Fruit fly (Drosophila melanogaster) whole organism, embryonic: Measurements from ENCODE around the gene Rnmt.
A peak's percentile ranks its signal among the peaks of the same experiment; 100 is the strongest.

ENCODE experiments used
- Atf-2 ChIP-seq: fragments of 200-800 bp; sonication (Bioruptor generic); optimal IDR thresholded peaks from 2 replicates; lab custom pipeline; 2016; ENCODE audit warnings: missing biosample characterization, missing genetic modification characterization
- Bteb2 ChIP-seq: fragments of 200-800 bp; sonication (Bioruptor generic); optimal IDR thresholded peaks from 2 replicates; lab custom pipeline; 2016; ENCODE audit warnings: missing biosample characterization, missing genetic modification characterization
- CG10321 ChIP-seq: fragments of 200-800 bp; sonication (Bioruptor generic); IDR thresholded peaks from 2 replicates; pipeline ENCODE4 v1.3.6; 2022; ENCODE audit warnings: missing biosample characterization, missing genetic modification characterization
- CG10979 ChIP-seq: fragments of 200-800 bp; sonication (Bioruptor generic); optimal IDR thresholded peaks from 2 replicates; lab custom pipeline; 2018; ENCODE audit warnings: missing biosample characterization, mild to moderate bottlenecking, missing genetic modification characterization, moderate library complexity
- CG12236 ChIP-seq: fragments of 200-800 bp; sonication (Bioruptor generic); optimal IDR thresholded peaks from 2 replicates; lab custom pipeline; 2016; ENCODE audit warnings: missing biosample characterization, missing genetic modification characterization
- CG12299 ChIP-seq: fragments of 200-800 bp; sonication (Bioruptor generic); optimal IDR thresholded peaks from 2 replicates; lab custom pipeline; 2018; ENCODE audit warnings: missing biosample characterization, mild to moderate bottlenecking, missing genetic modification characterization
- CG14965 ChIP-seq: fragments of 200-800 bp; sonication (Bioruptor generic); optimal IDR thresholded peaks from 2 replicates; lab custom pipeline; 2016; ENCODE audit warnings: missing biosample characterization, missing genetic modification characterization, borderline replicate concordance
- CG15479 ChIP-seq: fragments of 200-800 bp; sonication (Bioruptor generic); optimal IDR thresholded peaks from 3 replicates; lab custom pipeline; 2019; ENCODE audit warnings: missing biosample characterization, mild to moderate bottlenecking, missing genetic modification characterization, moderate library complexity
- CG17385 ChIP-seq: fragments of 200-800 bp; sonication (Bioruptor generic); optimal IDR thresholded peaks from 3 replicates; lab custom pipeline; 2018; ENCODE audit warnings: missing biosample characterization, mild to moderate bottlenecking, missing genetic modification characterization
- CG17568 ChIP-seq: fragments of 200-800 bp; sonication (Bioruptor generic); optimal IDR thresholded peaks from 2 replicates; lab custom pipeline; 2018; ENCODE audit warnings: missing biosample characterization, mild to moderate bottlenecking, missing genetic modification characterization, moderate library complexity
- CG18262 ChIP-seq: fragments of 200-800 bp; optimal IDR thresholded peaks from 3 replicates; lab custom pipeline; 2019; ENCODE audit warnings: missing biosample characterization, mild to moderate bottlenecking, missing genetic modification characterization, moderate library complexity
- CG2678 ChIP-seq: fragments of 200-800 bp; sonication (Bioruptor generic); optimal IDR thresholded peaks from 3 replicates; lab custom pipeline; 2019; ENCODE audit warnings: missing biosample characterization, mild to moderate bottlenecking, missing genetic modification characterization, moderate library complexity
- CG30020 ChIP-seq: fragments of 200-800 bp; optimal IDR thresholded peaks from 2 replicates; lab custom pipeline; 2019; ENCODE audit warnings: missing biosample characterization, mild to moderate bottlenecking, missing genetic modification characterization, moderate library complexity
- CG32772 ChIP-seq: fragments of 200-800 bp; sonication (Bioruptor generic); IDR thresholded peaks from 2 replicates; pipeline ENCODE4 v1.3.6; 2022; ENCODE audit warnings: missing biosample characterization, missing genetic modification characterization
- CG4707 ChIP-seq: fragments of 200-800 bp; sonication (Bioruptor generic); optimal IDR thresholded peaks from 2 replicates; lab custom pipeline; 2018; ENCODE audit warnings: missing biosample characterization, mild to moderate bottlenecking, missing genetic modification characterization, moderate library complexity
- CG6683 ChIP-seq: fragments of 200-800 bp; sonication (Bioruptor generic); optimal IDR thresholded peaks from 2 replicates; lab custom pipeline; 2017; ENCODE audit warnings: missing biosample characterization, mild to moderate bottlenecking, missing genetic modification characterization, missing genetic modification reagents
- CG7357 ChIP-seq: fragments of 200-800 bp; sonication (Bioruptor generic); IDR thresholded peaks from 3 replicates; pipeline ENCODE4 v1.3.6; 2022; ENCODE audit warnings: missing biosample characterization, missing genetic modification characterization
- CG7928 ChIP-seq: fragments of 200-800 bp; sonication (Bioruptor generic); optimal IDR thresholded peaks from 2 replicates; lab custom pipeline; 2017; ENCODE audit warnings: missing biosample characterization, mild to moderate bottlenecking, missing genetic modification characterization
- CG8281 ChIP-seq: fragments of 200-800 bp; sonication (Bioruptor generic); optimal IDR thresholded peaks from 2 replicates; lab custom pipeline; 2018; ENCODE audit warnings: missing biosample characterization, mild to moderate bottlenecking, missing genetic modification characterization, moderate library complexity
- CG8388 ChIP-seq: fragments of 200-800 bp; sonication (Bioruptor generic); optimal IDR thresholded peaks from 2 replicates; lab custom pipeline; 2019; ENCODE audit warnings: missing biosample characterization, mild to moderate bottlenecking, missing genetic modification characterization, moderate library complexity
- CTCF ChIP-seq: fragments of 200-800 bp; sonication (Bioruptor generic); optimal IDR thresholded peaks from 2 replicates; lab custom pipeline; 2017; ENCODE audit warnings: missing biosample characterization, mild to moderate bottlenecking, missing genetic modification characterization, moderate library complexity
- Dek ChIP-seq: fragments of 200-800 bp; sonication (Bioruptor generic); optimal IDR thresholded peaks from 3 replicates; lab custom pipeline; 2019; ENCODE audit warnings: missing biosample characterization, mild to moderate bottlenecking, missing genetic modification characterization, moderate library complexity
- H2.0 ChIP-seq: fragments of 200-800 bp; sonication (Bioruptor generic); IDR thresholded peaks from 2 replicates; pipeline ENCODE4 v1.3.6; 2022; ENCODE audit warnings: missing biosample characterization, missing genetic modification characterization
- HLH4C ChIP-seq: fragments of 200-800 bp; sonication (Bioruptor generic); IDR thresholded peaks from 3 replicates; pipeline ENCODE4 v1.3.6; 2022; ENCODE audit warnings: missing biosample characterization, missing genetic modification characterization; ENCODE audit not compliant: partially characterized antibody
- Myb ChIP-seq: fragments of 200-800 bp; sonication (Bioruptor generic); optimal IDR thresholded peaks from 2 replicates; lab custom pipeline; 2016; ENCODE audit warnings: missing biosample characterization, missing genetic modification characterization
- chm ChIP-seq: fragments of 200-800 bp; sonication (Bioruptor generic); IDR thresholded peaks from 2 replicates; pipeline ENCODE4 v1.3.6; 2022; ENCODE audit warnings: missing biosample characterization, missing genetic modification characterization
- dmrt11E ChIP-seq: fragments of 200-800 bp; sonication (Bioruptor generic); optimal IDR thresholded peaks from 3 replicates; lab custom pipeline; 2018; ENCODE audit warnings: missing biosample characterization, mild to moderate bottlenecking, missing genetic modification characterization, moderate library complexity
- emc ChIP-seq: fragments of 200-800 bp; sonication (Bioruptor generic); optimal IDR thresholded peaks from 2 replicates; lab custom pipeline; 2016; ENCODE audit warnings: missing biosample characterization, missing genetic modification characterization
- fd3F ChIP-seq: fragments of 200-800 bp; sonication (Bioruptor generic); optimal IDR thresholded peaks from 2 replicates; lab custom pipeline; 2018; ENCODE audit warnings: missing biosample characterization, mild to moderate bottlenecking, missing genetic modification characterization, moderate library complexity
- gsb-n ChIP-seq: fragments of 200-800 bp; sonication (Bioruptor generic); optimal IDR thresholded peaks from 3 replicates; lab custom pipeline; 2018; ENCODE audit warnings: missing biosample characterization, mild to moderate bottlenecking, missing genetic modification characterization
- h ChIP-seq: fragments of >200 bp; optimal IDR thresholded peaks from 2 replicates; lab custom pipeline; 2017
- her ChIP-seq: fragments of 200-800 bp; sonication (Bioruptor generic); optimal IDR thresholded peaks from 2 replicates; lab custom pipeline; 2016; ENCODE audit warnings: missing biosample characterization, missing genetic modification characterization
- insv ChIP-seq, 2 experiments: fragments of 200-800 bp; sonication (Bioruptor generic); optimal IDR thresholded peaks; 3 replicates each; lab custom pipeline; 2016 to 2018; ENCODE audit warnings: missing biosample characterization in 2 of 2, missing genetic modification characterization in 2 of 2
- lbe ChIP-seq: fragments of 200-800 bp; sonication (Bioruptor generic); optimal IDR thresholded peaks from 2 replicates; lab custom pipeline; 2016; ENCODE audit warnings: missing biosample characterization, mild to moderate bottlenecking, missing genetic modification characterization
- lmd ChIP-seq: fragments of 200-800 bp; sonication (Bioruptor generic); IDR thresholded peaks from 2 replicates; pipeline ENCODE4 v1.3.6; 2022; ENCODE audit warnings: missing biosample characterization, missing genetic modification characterization
- lola ChIP-seq, 3 experiments: fragments of >200 bp in 2 of 3; fragments of 200-800 bp in 1 of 3; sonication (Bioruptor generic) in 1 of 3; optimal IDR thresholded peaks; 2 replicates each; lab custom pipeline; 2017 to 2019; ENCODE audit warnings: missing biosample characterization in 3 of 3, missing genetic modification characterization in 3 of 3, mild to moderate bottlenecking in 1 of 3, moderate library complexity in 1 of 3
- maf-S ChIP-seq: fragments of 200-800 bp; sonication (Bioruptor generic); optimal IDR thresholded peaks from 2 replicates; lab custom pipeline; 2016; ENCODE audit warnings: missing biosample characterization, missing genetic modification characterization
- odd ChIP-seq: fragments of 200-800 bp; sonication (Bioruptor generic); optimal IDR thresholded peaks from 2 replicates; lab custom pipeline; 2017; ENCODE audit warnings: missing biosample characterization, mild to moderate bottlenecking, missing genetic modification characterization
- org-1 ChIP-seq: fragments of 200-800 bp; sonication (Bioruptor generic); optimal IDR thresholded peaks from 2 replicates; lab custom pipeline; 2017; ENCODE audit warnings: missing biosample characterization, missing genetic modification characterization
- pan ChIP-seq, 4 experiments: fragments of >200 bp in 3 of 4; fragments of 200-800 bp in 1 of 4; sonication (Bioruptor generic) in 1 of 4; optimal IDR thresholded peaks in 3 of 4; IDR thresholded peaks in 1 of 4; 2 replicates each; pipeline versions ENCODE4 v1.3.6 to Lab custom; 2017 to 2022; ENCODE audit warnings: missing biosample characterization in 2 of 4, missing genetic modification characterization in 2 of 4, mixed read lengths in 1 of 4
- pros ChIP-seq: fragments of 200-800 bp; sonication (Bioruptor generic); optimal IDR thresholded peaks from 3 replicates; lab custom pipeline; 2019; ENCODE audit warnings: missing biosample characterization, mild to moderate bottlenecking, missing genetic modification characterization, moderate library complexity
- run ChIP-seq: fragments of 200-800 bp; sonication (Bioruptor generic); optimal IDR thresholded peaks from 3 replicates; lab custom pipeline; 2018; ENCODE audit warnings: missing biosample characterization, mild to moderate bottlenecking, missing genetic modification characterization
- salm ChIP-seq: fragments of 200-800 bp; sonication (Bioruptor generic); optimal IDR thresholded peaks from 2 replicates; lab custom pipeline; 2018; ENCODE audit warnings: missing biosample characterization, mild to moderate bottlenecking, missing genetic modification characterization
- tgo ChIP-seq: fragments of 200-800 bp; sonication (Bioruptor generic); IDR thresholded peaks from 3 replicates; pipeline ENCODE4 v1.3.6; 2022; ENCODE audit warnings: missing biosample characterization, missing genetic modification characterization
- tll ChIP-seq, 2 experiments: fragments of 200-800 bp in 1 of 2; fragments of >200 bp in 1 of 2; sonication (Bioruptor generic) in 1 of 2; optimal IDR thresholded peaks; 2 replicates each; lab custom pipeline; 2017 to 2019; ENCODE audit warnings: missing biosample characterization in 2 of 2, missing genetic modification characterization in 2 of 2, mild to moderate bottlenecking in 1 of 2, moderate library complexity in 1 of 2
- tna ChIP-seq: fragments of 200-800 bp; sonication (Bioruptor generic); IDR thresholded peaks from 2 replicates; pipeline ENCODE4 v1.3.6; 2022; ENCODE audit warnings: missing biosample characterization, missing genetic modification characterization; ENCODE audit not compliant: partially characterized antibody
- zen ChIP-seq: fragments of 200-800 bp; sonication (Bioruptor generic); optimal IDR thresholded peaks from 3 replicates; lab custom pipeline; 2018; ENCODE audit warnings: missing biosample characterization, mild to moderate bottlenecking, missing genetic modification characterization, moderate library complexity

Rnmt gene

dm6 chr2L:14994834-14995506 lies 14.8 kb upstream of the Rnmt start (continued):
- TF ChIP-seq H2.0 (no peak), lbe (GFP tag; lab: Kevin White, UChicago) (no peak), CG6683 (GFP tag; lab: Kevin White, UChicago) (no peak), odd (GFP tag; lab: Kevin White, UChicago) (peak; percentile 13), h (lab: Kevin White, UChicago) (no peak), Dek (tag; lab: Kevin White, UChicago) (no peak), CG12236 (no peak), tll (GFP tag; optimal IDR thresholded peaks at IDR 0.05; lab: Kevin White, UChicago) (no peak), insv (GFP tag; optimal IDR thresholded peaks at IDR 0.05; lab: Kevin White, UChicago) (no peak), lola (GFP tag; optimal IDR thresholded peaks at IDR 0.05; lab: Kevin White, UChicago) (peak in 1 of 3 experiments; percentile 8), CTCF (GFP tag; lab: Kevin White, UChicago) (peak; percentile 58), fd3F (GFP tag; lab: Kevin White, UChicago) (no peak), CG10321 (GFP tag; lab: Robert Waterston, UW) (no peak), zen (tag; lab: Kevin White, UChicago) (no peak), CG8388 (GFP tag; lab: Kevin White, UChicago) (peak; percentile 8), CG10979 (tag; lab: Kevin White, UChicago) (peak; percentile 1), CG2678 (peak; percentile 15), CG17385 (no peak), her (GFP tag; lab: Kevin White, UChicago) (no peak), pros (GFP tag; lab: Kevin White, UChicago) (no peak), gsb-n (tag; lab: Kevin White, UChicago) (no peak), CG12299 (tag; lab: Kevin White, UChicago) (no peak), chm (GFP tag; lab: Robert Waterston, UW) (no peak), Myb (GFP tag; lab: Kevin White, UChicago) (no peak), run (tag; lab: Kevin White, UChicago) (no peak), CG14965 (GFP tag; lab: Kevin White, UChicago) (no peak), CG18262 (tag; lab: Kevin White, UChicago) (peak; percentile 17), tgo (no peak), CG30020 (tag; lab: Kevin White, UChicago) (no peak), HLH4C (GFP tag; lab: Robert Waterston, UW) (no peak)

- peak; percentile 40 for TF ChIP-seq Bteb2 (GFP tag; lab: Kevin White, UChicago)
- peak; percentile 86 for TF ChIP-seq salm (tag; lab: Kevin White, UChicago)
- peak; percentile 45 for TF ChIP-seq CG7928 (GFP tag; lab: Kevin White, UChicago)
- peak; percentile 86 for TF ChIP-seq org-1 (GFP tag; lab: Kevin White, UChicago)
- TF ChIP-seq maf-S: peak; percentile 12
- TF ChIP-seq CG7357 (GFP tag; lab: Robert Waterston, UW): peak; percentile 81
- TF ChIP-seq tll (GFP tag; optimal IDR thresholded peaks at IDR 0.05; lab: Kevin White, UChicago): no peak
- TF ChIP-seq lmd (GFP tag; lab: Robert Waterston, UW): peak; percentile 89
- TF ChIP-seq CG8281 (tag; lab: Kevin White, UChicago): peak; percentile 98
- TF ChIP-seq pan (optimal IDR thresholded peaks at IDR 0.05; lab: Kevin White, UChicago): no peak
- TF ChIP-seq pan (GFP tag; optimal IDR thresholded peaks at IDR 0.05 in 1 of 2, IDR thresholded peaks at IDR 0.05 in 1 of 2): peak in 1 of 2 experiments; percentile 94
- TF ChIP-seq CG4707 (GFP tag; lab: Kevin White, UChicago): peak; percentile 53
- peak; percentile 38 for TF ChIP-seq Atf-2 (GFP tag; lab: Kevin White, UChicago)
- TF ChIP-seq CG32772 (GFP tag; lab: Robert Waterston, UW): peak; percentile 94
- TF ChIP-seq dmrt11E (tag; lab: Kevin White, UChicago): peak; percentile 90
- peak; percentile 9; the same call in 1 of the 2 replicates for TF ChIP-seq tna (GFP tag; lab: Robert Waterston, UW)
- no peak for TF ChIP-seq emc (GFP tag; lab: Kevin White, UChicago)
- no peak for TF ChIP-seq CG15479 (GFP tag; lab: Kevin White, UChicago)
- peak; percentile 76 for TF ChIP-seq CG17568 (GFP tag; lab: Kevin White, UChicago)
These were observed 13.9 kb upstream of the Rnmt start for dm6 chr2L:14995594-14996463.
